Fruit fly (Drosophila melanogaster): ENCODE data around the gene CG13639.
A peak's percentile ranks its signal among the peaks of the same experiment; 100 is the strongest.

CG13639 gene

dm6 chr3R:24857459-24857858 is 2.7 kb downstream of the CG13639 start, which contains the start of gene CAH4 (continued):
- TF ChIP-seq CG7963 (GFP tag; IDR thresholded peaks at IDR 0.05; ENCODE audit: partially characterized antibody) (no peak), CG15011 (GFP tag; optimal IDR thresholded peaks at IDR 0.05) (no peak), HLH4C (GFP tag; IDR thresholded peaks at IDR 0.05; ENCODE audit: partially characterized antibody) (no peak)

dm6 chr3R:24856143-24856542 is 4.0 kb downstream of the CG13639 start, which contains the start of gene HDAC11:
Gene HDAC11, minus strand, starts transcription at chr3R:24856243.
- TF ChIP-seq zen2 (GFP tag; IDR thresholded peaks at IDR 0.05; ENCODE audit: partially characterized antibody), result no peak
- no peak for TF ChIP-seq CG7357 (GFP tag; IDR thresholded peaks at IDR 0.05)
- no peak for TF ChIP-seq CG1792 (GFP tag; optimal IDR thresholded peaks at IDR 0.05)
- TF ChIP-seq D19A (tag; optimal IDR thresholded peaks at IDR 0.05), result no peak
- no peak for TF ChIP-seq Hr39 (optimal IDR thresholded peaks at IDR 0.05)
- TF ChIP-seq pfk (GFP tag; optimal IDR thresholded peaks at IDR 0.05), result no peak
- TF ChIP-seq fru (optimal IDR thresholded peaks at IDR 0.05), result no peak
- no peak for TF ChIP-seq slp2 (GFP tag; optimal IDR thresholded peaks at IDR 0.05)
- TF ChIP-seq ken (GFP tag; IDR thresholded peaks at IDR 0.05), result no peak
- TF ChIP-seq Dad (GFP tag; optimal IDR thresholded peaks at IDR 0.05), result no peak
- no peak for TF ChIP-seq Gug (GFP tag; IDR thresholded peaks at IDR 0.05)
- TF ChIP-seq ranshi (GFP tag; IDR thresholded peaks at IDR 0.05), result no peak
- no peak for TF ChIP-seq stc (GFP tag; IDR thresholded peaks at IDR 0.05)
- no peak for TF ChIP-seq maf-S (GFP tag; optimal IDR thresholded peaks at IDR 0.05)
- TF ChIP-seq grn (GFP tag; optimal IDR thresholded peaks at IDR 0.05), result no peak

- TF ChIP-seq CG7357 (GFP tag; IDR thresholded peaks at IDR 0.05), result no peak
- TF ChIP-seq sim (GFP tag; IDR thresholded peaks at IDR 0.05), result no peak
- TF ChIP-seq onecut (GFP tag; IDR thresholded peaks at IDR 0.05), result no peak
- no peak for TF ChIP-seq Dek (tag; optimal IDR thresholded peaks at IDR 0.05)
- no peak for TF ChIP-seq unc-4 (GFP tag; IDR thresholded peaks at IDR 0.05; ENCODE audit: partially characterized antibody)
- TF ChIP-seq mam (GFP tag; optimal IDR thresholded peaks at IDR 0.05), result no peak
- no peak for TF ChIP-seq CG10654 (GFP tag; optimal IDR thresholded peaks at IDR 0.05)
- TF ChIP-seq Rx (GFP tag; IDR thresholded peaks at IDR 0.05), result no peak
- no peak for TF ChIP-seq Sin3A (optimal IDR thresholded peaks at IDR 0.05)
- TF ChIP-seq CG12769 (tag; optimal IDR thresholded peaks at IDR 0.05), result no peak
- TF ChIP-seq fru (optimal IDR thresholded peaks at IDR 0.05), result no peak
- TF ChIP-seq CG32772 (GFP tag; IDR thresholded peaks at IDR 0.05), result no peak
- TF ChIP-seq Dll (GFP tag; IDR thresholded peaks at IDR 0.05; ENCODE audit: partially characterized antibody), result 0 out of 4 replicates have a peak, but pooled peaks have one; percentile 15
- no peak for TF ChIP-seq Deaf1 (tag; optimal IDR thresholded peaks at IDR 0.05)
- TF ChIP-seq CG31388 (GFP tag; optimal IDR thresholded peaks at IDR 0.05), result no peak
- no peak for TF ChIP-seq crp (GFP tag; optimal IDR thresholded peaks at IDR 0.05)
- TF ChIP-seq pzg (GFP tag; optimal IDR thresholded peaks at IDR 0.05), result peak; percentile 53
- TF ChIP-seq ara (GFP tag; IDR thresholded peaks at IDR 0.05), result no peak
- no peak for TF ChIP-seq CG43689 (GFP tag; IDR thresholded peaks at IDR 0.05)
- TF ChIP-seq tin (GFP tag; optimal IDR thresholded peaks at IDR 0.05), result no peak
- TF ChIP-seq Abd-B (GFP tag; optimal IDR thresholded peaks at IDR 0.05), result no peak
- no peak for TF ChIP-seq tx (GFP tag; optimal IDR thresholded peaks at IDR 0.05)
- no peak for TF ChIP-seq ato (GFP tag; IDR thresholded peaks at IDR 0.05; ENCODE audit: partially characterized antibody)
- no peak for TF ChIP-seq CG18476 (GFP tag; optimal IDR thresholded peaks at IDR 0.05)
- peak; percentile 0 for TF ChIP-seq ftz-f1 (GFP tag; optimal IDR thresholded peaks at IDR 0.05)
- no peak for TF ChIP-seq bsh (GFP tag; optimal IDR thresholded peaks at IDR 0.05)
- no peak for TF ChIP-seq jigr1 (GFP tag; IDR thresholded peaks at IDR 0.05)
- TF ChIP-seq vnd (GFP tag; IDR thresholded peaks at IDR 0.05; ENCODE audit: partially characterized antibody), result no peak
- no peak for TF ChIP-seq GATAe (GFP tag; conservative IDR thresholded peaks at IDR 0.05)
- no peak for TF ChIP-seq CG12155 (GFP tag; optimal IDR thresholded peaks at IDR 0.05)
- no peak for TF ChIP-seq CG11696 (GFP tag; IDR thresholded peaks at IDR 0.05)
- no peak for TF ChIP-seq CG8089 (GFP tag; optimal IDR thresholded peaks at IDR 0.05)
- TF ChIP-seq CG17359 (tag; optimal IDR thresholded peaks at IDR 0.05), result no peak
- TF ChIP-seq ind (GFP tag; optimal IDR thresholded peaks at IDR 0.05), result no peak
Measured at dm6 chr3R:24851429-24851828, 8.7 kb downstream of the CG13639 start, which contains the start of gene Nct. Gene Nct, plus strand, starts transcription at chr3R:24851601.
